Worm (Caenorhabditis elegans): ENCODE data around the gene C08E8.9.

Gene C08E8.9

DNA sequence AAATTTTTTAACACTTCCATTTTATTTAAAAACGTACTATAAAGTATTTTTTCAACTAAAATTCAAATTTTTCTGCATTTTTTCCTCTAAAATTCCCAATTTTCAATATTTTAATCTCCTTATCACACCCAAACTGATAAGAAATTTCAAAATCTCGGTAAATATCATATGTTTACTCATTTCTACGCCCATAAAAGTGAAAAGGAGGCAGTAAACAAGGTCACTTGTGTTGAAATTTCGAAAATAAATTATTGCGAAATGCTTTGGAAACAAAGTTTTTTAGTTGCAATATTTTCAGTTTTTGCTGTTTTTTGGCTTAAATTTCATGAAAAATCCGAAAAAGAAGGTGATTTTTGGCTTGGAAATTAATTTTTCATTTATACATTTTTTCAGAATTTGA, 6.9 kb downstream of the C08E8.9 start, which contains the start of gene C08E8.4:
Gene C08E8.4 (plus strand): TSS at position 268 of the 400 bp plus-strand sequence.
- peak; percentile 82 for TF ChIP-seq elt-2 (tag; optimal IDR thresholded peaks at IDR 0.05)
- TF ChIP-seq lin-35 (GFP tag; optimal IDR thresholded peaks at IDR 0.05) = peak in 1 of 2 experiments; percentile 30
- TF ChIP-seq tbx-2 (tag; optimal IDR thresholded peaks at IDR 0.05) = no peak
- peak in 2 of 6 experiments; percentile 23 to 25 for TF ChIP-seq elt-3 (tag; optimal IDR thresholded peaks at IDR 0.05)

DNA sequence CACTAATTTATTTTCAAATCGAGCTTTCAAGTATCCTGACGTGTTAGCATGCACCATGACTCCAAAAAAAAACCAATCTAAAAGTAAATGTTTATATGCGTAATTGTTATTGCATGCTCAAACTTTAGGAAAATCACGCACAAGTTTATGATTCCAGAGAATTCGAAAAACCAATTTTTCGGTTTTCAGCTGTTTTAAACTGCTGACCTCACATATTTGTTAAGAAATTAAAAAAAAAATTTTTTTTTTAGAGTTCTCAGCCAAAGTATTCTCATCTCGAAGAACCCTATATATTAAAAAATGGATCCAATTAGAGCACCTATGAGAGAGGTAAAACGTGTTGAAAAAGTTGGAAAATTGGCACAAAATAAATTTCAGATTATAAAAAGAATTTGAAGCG, 9.5 kb downstream of the C08E8.9 start, which contains the start of gene Y51A2B.2:
Gene Y51A2B.2 (plus strand): TSS at position 301 of the 400 bp plus-strand sequence.
- no peak for TF ChIP-seq C04F5.9 (tag; optimal IDR thresholded peaks at IDR 0.05)

DNA sequence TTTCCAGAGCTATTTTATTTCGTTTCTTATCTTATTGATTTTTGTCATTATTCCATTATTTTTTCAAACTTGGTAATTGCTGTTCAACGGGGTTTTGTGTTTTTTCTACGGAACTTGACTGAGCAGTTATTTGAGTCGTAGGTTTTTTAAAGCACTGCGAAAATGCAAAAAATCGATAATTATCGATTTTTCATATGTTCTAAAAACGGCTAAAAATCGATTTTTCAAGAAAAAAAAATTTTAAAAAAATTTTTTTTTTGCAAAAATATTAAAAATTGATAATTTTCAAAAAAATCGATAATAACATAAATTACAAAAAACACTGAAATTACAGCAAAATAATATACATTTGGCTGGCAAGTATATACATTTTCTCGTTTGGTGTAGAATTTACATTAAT, 10.9 kb downstream of the C08E8.9 start:
- TF ChIP-seq xbp-1 (tag; optimal IDR thresholded peaks at IDR 0.05) = no peak
- no peak for TF ChIP-seq nhr-11 (tag; optimal IDR thresholded peaks at IDR 0.05)
- no peak for TF ChIP-seq hlh-4 (tag; optimal IDR thresholded peaks at IDR 0.05)
- no peak for TF ChIP-seq unc-86 (tag; optimal IDR thresholded peaks at IDR 0.05)
- TF ChIP-seq elt-2 (tag; optimal IDR thresholded peaks at IDR 0.05) = no peak
- no peak for TF ChIP-seq egl-13 (tag; optimal IDR thresholded peaks at IDR 0.05)
- TF ChIP-seq ets-5 (GFP tag; IDR thresholded peaks at IDR 0.05) = no peak
- TF ChIP-seq snu-23 (GFP tag; optimal IDR thresholded peaks at IDR 0.05) = no peak
- TF ChIP-seq C16A3.4 (tag; optimal IDR thresholded peaks at IDR 0.05) = no peak
- TF ChIP-seq nhr-20 (tag; optimal IDR thresholded peaks at IDR 0.05) = no peak
- no peak for TF ChIP-seq fkh-8 (tag; optimal IDR thresholded peaks at IDR 0.05)
- no peak for TF ChIP-seq efl-1 (optimal IDR thresholded peaks at IDR 0.05)
- no peak for TF ChIP-seq efl-1 (GFP tag; optimal IDR thresholded peaks at IDR 0.05 in 1 of 2)
- no peak for TF ChIP-seq mdl-1 (tag; optimal IDR thresholded peaks at IDR 0.05)
- no peak for TF ChIP-seq pax-3 (tag; optimal IDR thresholded peaks at IDR 0.05)
- TF ChIP-seq tbx-2 (tag; optimal IDR thresholded peaks at IDR 0.05) = no peak
- no peak for TF ChIP-seq ceh-8 (GFP tag; optimal IDR thresholded peaks at IDR 0.05)
- TF ChIP-seq nhr-77 (tag; optimal IDR thresholded peaks at IDR 0.05) = no peak

DNA sequence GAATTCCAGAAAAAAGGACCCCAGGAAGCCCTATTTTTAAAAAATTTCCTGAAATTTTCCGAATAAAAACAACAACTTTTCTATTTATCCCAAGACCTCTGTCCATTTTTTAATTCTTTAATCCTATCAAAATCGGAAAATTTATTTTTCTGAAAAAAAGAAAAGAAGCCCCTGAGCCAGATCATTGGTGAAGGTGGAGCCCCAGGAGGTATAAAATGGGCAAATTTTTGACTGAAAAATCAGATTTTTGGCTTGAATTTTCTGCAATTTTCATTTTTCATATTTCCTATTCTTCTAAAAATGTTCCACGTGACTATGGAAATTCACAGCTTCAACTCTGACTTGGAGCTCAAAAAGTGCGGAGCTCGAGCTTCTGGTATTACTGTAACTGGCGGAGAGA, 14.2 kb downstream of the C08E8.9 start, which contains the start of gene Y51A2B.8:
Gene Y51A2B.8 (plus strand): TSS at position 301 of the 400 bp plus-strand sequence.
- TF ChIP-seq nhr-71 (tag; optimal IDR thresholded peaks at IDR 0.05) = no peak

DNA sequence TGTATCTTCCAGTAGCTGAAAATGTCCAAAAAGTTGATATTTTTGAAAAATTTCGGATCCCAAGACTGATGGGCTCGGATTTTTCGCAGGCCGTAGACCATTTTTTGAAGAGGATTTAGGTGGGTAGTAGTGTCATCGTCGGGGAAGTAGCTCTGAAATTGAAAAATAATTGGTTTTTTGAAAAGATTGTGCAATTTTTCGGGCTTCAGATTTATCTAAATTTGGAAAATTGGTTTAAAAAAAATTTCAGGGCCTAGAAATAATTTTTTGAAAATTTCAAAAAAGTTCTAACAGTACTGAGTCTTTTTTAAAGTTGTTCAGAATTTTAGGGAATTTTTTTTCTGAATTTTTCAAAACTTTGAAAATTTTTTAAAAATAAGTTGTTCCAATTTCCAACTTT, 17.9 kb downstream of the C08E8.9 start, which contains the start of gene nhr-288:
Gene nhr-288 (minus strand): TSS at position 101 of the 400 bp plus-strand sequence.
- no peak for TF ChIP-seq nhr-11 (tag; optimal IDR thresholded peaks at IDR 0.05)
- no peak for TF ChIP-seq ztf-11 (tag; optimal IDR thresholded peaks at IDR 0.05)
- no peak for TF ChIP-seq alr-1 (tag; optimal IDR thresholded peaks at IDR 0.05; ENCODE audit: borderline replicate concordance)
- no peak for TF ChIP-seq ceh-88 (GFP tag; IDR thresholded peaks at IDR 0.05)
- no peak for TF ChIP-seq ceh-82 (tag; optimal IDR thresholded peaks at IDR 0.05)

DNA sequence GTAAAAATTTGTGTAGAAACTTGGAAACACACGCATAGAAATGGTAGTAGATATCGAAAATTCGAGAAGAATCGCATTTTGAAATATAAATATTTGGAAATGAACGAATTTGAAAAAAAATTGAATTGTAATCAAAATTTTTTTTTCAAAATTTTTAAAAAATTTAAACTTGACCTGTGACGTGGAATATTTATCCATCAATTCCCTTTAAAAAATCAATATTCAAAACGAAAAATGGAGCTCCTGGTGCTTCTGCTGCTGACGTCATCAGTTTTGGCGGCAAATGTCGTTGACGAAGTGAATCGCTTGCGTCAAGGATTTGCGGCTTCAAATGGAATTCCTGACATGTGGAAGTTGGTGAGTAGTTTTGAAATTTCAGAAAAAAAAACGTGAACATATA, 24.4 kb downstream of the C08E8.9 start, which contains the start of the genes Y51A2B.4 and Y51A2B.5:
Gene Y51A2B.4 (minus strand): TSS at position 101 of the 400 bp plus-strand sequence.
Gene Y51A2B.5 (plus strand): TSS at position 232 of the 400 bp plus-strand sequence.
- TF ChIP-seq pax-3 (tag; optimal IDR thresholded peaks at IDR 0.05) = no peak
- TF ChIP-seq mab-9 (GFP tag; IDR thresholded peaks at IDR 0.05) = no peak
- no peak for TF ChIP-seq ama-1 (optimal IDR thresholded peaks at IDR 0.05)
- TF ChIP-seq ceh-82 (tag; optimal IDR thresholded peaks at IDR 0.05) = no peak
- TF ChIP-seq hlh-17 (GFP tag; optimal IDR thresholded peaks at IDR 0.05; ENCODE audit: borderline replicate concordance) = no peak
- no peak for TF ChIP-seq nhr-77 (tag; optimal IDR thresholded peaks at IDR 0.05)
- TF ChIP-seq nhr-47 (tag; optimal IDR thresholded peaks at IDR 0.05) = no peak
- no peak for TF ChIP-seq F16B12.6 (tag; optimal IDR thresholded peaks at IDR 0.05)
- TF ChIP-seq grh-1 (GFP tag; IDR thresholded peaks at IDR 0.05) = no peak
- TF ChIP-seq lin-14 (GFP tag; optimal IDR thresholded peaks at IDR 0.05) = no peak
- TF ChIP-seq mdl-1 (tag; optimal IDR thresholded peaks at IDR 0.05) = no peak
- TF ChIP-seq lin-15B (tag; optimal IDR thresholded peaks at IDR 0.05) = no peak
- no peak for TF ChIP-seq fkh-4 (tag; optimal IDR thresholded peaks at IDR 0.05; ENCODE audit: borderline replicate concordance)
- no peak for TF ChIP-seq vab-15 (tag; optimal IDR thresholded peaks at IDR 0.05)
